Fruit fly (Drosophila melanogaster): ENCODE results near the gene CG17819.

CG17819 gene

DNA sequence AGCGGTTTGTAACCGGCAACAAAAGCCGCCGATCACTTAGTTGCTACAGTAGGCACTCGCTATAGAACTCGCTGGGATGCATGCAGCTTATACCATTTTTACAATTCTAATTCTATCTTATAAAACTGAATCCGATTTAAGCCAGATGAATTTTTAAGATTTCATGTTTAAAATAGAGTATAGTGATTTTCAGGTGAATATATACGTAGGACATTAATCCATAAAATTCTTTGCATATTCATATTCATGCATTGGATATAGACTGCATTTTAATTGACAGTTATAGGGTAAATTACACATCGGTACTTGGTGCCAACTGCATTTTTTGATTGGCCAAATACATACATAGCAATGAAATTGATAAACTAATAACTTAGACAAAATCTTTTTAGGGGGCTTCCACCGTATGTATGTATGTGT, 2.2 kb upstream of the CG17819 start:
- TF ChIP-seq Sin3A (optimal IDR thresholded peaks at IDR 0.05) (no peak), Myc (optimal IDR thresholded peaks at IDR 0.05) (no peak), ttk (optimal IDR thresholded peaks at IDR 0.05) (no peak), psq (optimal IDR thresholded peaks at IDR 0.05) (no peak), insv (optimal IDR thresholded peaks at IDR 0.05) (no peak), h (optimal IDR thresholded peaks at IDR 0.05) (no peak)

DNA sequence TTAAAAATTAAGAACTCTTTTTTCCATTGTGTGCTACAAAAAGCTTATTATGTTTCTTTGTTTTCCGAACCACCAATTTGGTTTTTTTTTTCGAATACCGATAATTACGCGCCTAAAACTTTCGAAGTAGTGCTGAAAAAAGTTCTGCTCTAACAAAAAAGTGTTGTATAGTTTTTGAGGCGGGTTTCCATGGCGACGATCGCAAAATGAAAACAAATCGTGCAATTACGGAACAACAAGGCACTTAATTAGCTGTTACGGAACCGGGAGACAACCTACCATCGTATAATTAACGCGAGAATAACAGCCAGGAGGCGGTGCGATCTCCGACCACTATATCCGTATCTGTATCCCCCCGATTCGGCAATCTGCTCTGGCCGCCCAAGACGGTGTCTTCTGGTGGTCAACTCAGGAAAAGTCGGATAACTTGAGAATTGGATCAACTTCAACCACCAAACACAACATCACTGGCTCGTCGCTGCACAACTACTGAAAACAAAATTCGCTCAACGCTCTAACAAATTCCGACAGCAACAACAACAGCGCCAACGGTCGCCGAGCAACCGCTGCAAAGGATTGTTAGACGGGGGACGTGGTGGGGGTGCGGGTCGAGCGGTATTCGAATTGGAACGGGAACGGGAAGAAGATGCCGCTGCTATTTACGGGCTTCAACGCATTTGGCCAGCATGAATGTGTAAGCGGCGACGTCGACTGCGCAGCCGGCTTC, 1.7 kb upstream of the CG17819 start, which contains the start of the genes CG6678 and dnd:
Gene CG6678, plus strand, starts transcription at position 169 of the 727 bp plus-strand sequence.
Gene dnd, minus strand, starts transcription at position 495 of the 727 bp plus-strand sequence.
- TF ChIP-seq Myc (optimal IDR thresholded peaks at IDR 0.05), result no peak
- no peak for TF ChIP-seq Sin3A (optimal IDR thresholded peaks at IDR 0.05)
- TF ChIP-seq ttk (optimal IDR thresholded peaks at IDR 0.05), result no peak
- TF ChIP-seq h (optimal IDR thresholded peaks at IDR 0.05), result no peak
- TF ChIP-seq insv (optimal IDR thresholded peaks at IDR 0.05), result no peak
- no peak for TF ChIP-seq psq (optimal IDR thresholded peaks at IDR 0.05)

DNA sequence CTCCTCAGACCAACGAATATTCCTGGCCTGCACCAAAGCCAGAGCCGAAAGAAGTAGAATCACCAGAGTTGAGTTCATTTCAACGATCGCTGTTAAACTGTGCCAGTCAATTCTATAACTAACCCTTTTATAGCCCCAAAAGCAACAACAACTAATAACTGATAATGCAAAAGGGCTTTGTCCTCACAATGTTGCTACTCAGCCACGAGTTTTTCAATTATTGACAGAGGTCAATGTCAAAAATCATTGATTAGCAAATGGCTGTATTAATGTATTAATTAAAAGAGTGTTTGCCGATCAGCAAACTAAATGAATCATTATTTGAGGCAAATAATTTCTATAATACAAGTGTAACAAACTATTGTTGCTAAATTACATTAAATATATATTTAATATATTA, 996 bp downstream of the CG17819 start, which contains the start of gene fit:
Gene fit, minus strand, starts transcription at position 101 of the 400 bp plus-strand sequence.
- TF ChIP-seq ttk (optimal IDR thresholded peaks at IDR 0.05) (no peak), psq (optimal IDR thresholded peaks at IDR 0.05) (no peak), Sin3A (optimal IDR thresholded peaks at IDR 0.05) (no peak), Myc (optimal IDR thresholded peaks at IDR 0.05) (no peak), h (optimal IDR thresholded peaks at IDR 0.05) (no peak), insv (optimal IDR thresholded peaks at IDR 0.05) (no peak)

dm6 chr3R:21880510-21880909, 4.8 kb downstream of the CG17819 start, which contains the start of gene CG31465:
Gene CG31465, plus strand, starts transcription at chr3R:21880810.
- no peak for TF ChIP-seq Myc (optimal IDR thresholded peaks at IDR 0.05)
- TF ChIP-seq Sin3A (optimal IDR thresholded peaks at IDR 0.05), result no peak
- no peak for TF ChIP-seq ttk (optimal IDR thresholded peaks at IDR 0.05)
- no peak for TF ChIP-seq insv (optimal IDR thresholded peaks at IDR 0.05)
- no peak for TF ChIP-seq h (optimal IDR thresholded peaks at IDR 0.05)
- TF ChIP-seq psq (optimal IDR thresholded peaks at IDR 0.05), result no peak

dm6 chr3R:21878473-21878872, 6.9 kb downstream of the CG17819 start, which contains the start of gene CG34148:
Gene CG34148, minus strand, starts transcription at chr3R:21878686.
- no peak for TF ChIP-seq insv (optimal IDR thresholded peaks at IDR 0.05)
- TF ChIP-seq h (optimal IDR thresholded peaks at IDR 0.05), result no peak
- TF ChIP-seq ttk (optimal IDR thresholded peaks at IDR 0.05), result no peak
- no peak for TF ChIP-seq Sin3A (optimal IDR thresholded peaks at IDR 0.05)
- no peak for TF ChIP-seq Myc (optimal IDR thresholded peaks at IDR 0.05)
- TF ChIP-seq psq (optimal IDR thresholded peaks at IDR 0.05), result no peak

DNA sequence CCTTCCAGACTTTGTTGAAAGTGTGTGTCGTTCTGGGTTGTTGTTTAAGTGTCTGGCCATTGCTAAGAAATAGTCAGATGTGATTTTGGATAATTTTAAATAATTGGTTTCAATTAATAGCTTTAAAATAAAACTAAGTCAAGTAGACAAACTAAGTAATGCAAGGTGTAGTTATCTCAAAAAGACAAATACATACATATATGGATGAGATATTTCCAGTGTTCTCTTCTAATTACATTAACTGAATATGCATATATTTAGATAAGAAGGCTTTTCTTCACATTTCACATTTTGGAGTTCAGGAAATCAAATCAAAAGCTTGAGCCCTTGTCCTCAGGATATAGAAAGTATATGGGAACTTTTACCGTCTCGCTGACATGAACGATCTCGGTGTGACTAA, 7.7 kb downstream of the CG17819 start, which contains the start of gene P5CDh2:
Gene P5CDh2, plus strand, starts transcription at position 301 of the 400 bp plus-strand sequence.
- no peak for TF ChIP-seq psq (optimal IDR thresholded peaks at IDR 0.05)
- TF ChIP-seq h (optimal IDR thresholded peaks at IDR 0.05), result no peak
- TF ChIP-seq Sin3A (optimal IDR thresholded peaks at IDR 0.05), result no peak
- no peak for TF ChIP-seq ttk (optimal IDR thresholded peaks at IDR 0.05)
- no peak for TF ChIP-seq insv (optimal IDR thresholded peaks at IDR 0.05)
- TF ChIP-seq Myc (optimal IDR thresholded peaks at IDR 0.05), result no peak

dm6 chr3R:21874982-21875466, 10.3 kb downstream of the CG17819 start, which contains the start of gene CG6656:
Gene CG6656, plus strand, starts transcription at chr3R:21875293.
- TF ChIP-seq psq (optimal IDR thresholded peaks at IDR 0.05), result no peak
- TF ChIP-seq insv (optimal IDR thresholded peaks at IDR 0.05), result no peak
- no peak for TF ChIP-seq ttk (optimal IDR thresholded peaks at IDR 0.05)
- TF ChIP-seq h (optimal IDR thresholded peaks at IDR 0.05), result no peak
- TF ChIP-seq Myc (optimal IDR thresholded peaks at IDR 0.05), result no peak
- no peak for TF ChIP-seq Sin3A (optimal IDR thresholded peaks at IDR 0.05)

dm6 chr3R:21873439-21873838, 11.9 kb downstream of the CG17819 start, which contains the start of gene CG31178:
Gene CG31178, plus strand, starts transcription at chr3R:21873739.
- TF ChIP-seq Sin3A (optimal IDR thresholded peaks at IDR 0.05) (no peak), Myc (optimal IDR thresholded peaks at IDR 0.05) (no peak), psq (optimal IDR thresholded peaks at IDR 0.05) (no peak), ttk (optimal IDR thresholded peaks at IDR 0.05) (no peak), insv (optimal IDR thresholded peaks at IDR 0.05) (no peak), h (optimal IDR thresholded peaks at IDR 0.05) (no peak)

DNA sequence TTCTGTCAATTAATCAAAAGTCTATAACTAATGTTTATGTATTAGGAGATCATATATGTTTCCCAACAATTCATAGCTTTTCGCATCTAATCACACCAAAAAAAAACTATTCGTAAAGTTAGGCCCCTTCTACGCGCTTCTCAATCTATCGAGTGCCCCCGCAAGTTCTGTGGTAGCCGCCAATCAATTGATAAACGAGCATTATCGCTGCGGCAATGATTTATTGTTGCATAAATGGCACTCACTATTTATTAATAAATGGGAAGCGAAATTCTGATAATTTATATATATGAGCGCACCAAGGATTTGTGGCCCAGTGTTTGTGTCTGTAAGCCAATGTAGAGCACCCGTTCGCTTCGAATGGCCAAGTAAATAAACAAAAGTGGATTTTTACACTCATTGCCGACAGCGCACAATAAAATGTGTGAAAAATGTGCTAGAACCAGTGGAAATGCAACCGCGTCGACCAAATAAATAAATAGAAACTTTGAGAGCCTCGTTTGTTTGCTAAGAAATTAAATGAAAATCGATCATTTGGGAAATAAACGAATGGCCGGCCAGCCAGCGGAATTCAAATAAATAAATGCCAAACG, 13.9 kb downstream of the CG17819 start:
- TF ChIP-seq ttk (optimal IDR thresholded peaks at IDR 0.05), result no peak
- no peak for TF ChIP-seq Myc (optimal IDR thresholded peaks at IDR 0.05)
- TF ChIP-seq h (optimal IDR thresholded peaks at IDR 0.05), result no peak
- no peak for TF ChIP-seq Sin3A (optimal IDR thresholded peaks at IDR 0.05)
- TF ChIP-seq insv (optimal IDR thresholded peaks at IDR 0.05), result no peak
- TF ChIP-seq psq (optimal IDR thresholded peaks at IDR 0.05), result no peak

dm6 chr3R:21870158-21870971, 15.0 kb downstream of the CG17819 start, which contains the start of gene CG31431:
Gene CG31431, plus strand, starts transcription at chr3R:21870681.
- TF ChIP-seq insv (optimal IDR thresholded peaks at IDR 0.05) (no peak), Sin3A (optimal IDR thresholded peaks at IDR 0.05) (no peak), Myc (optimal IDR thresholded peaks at IDR 0.05) (no peak), ttk (optimal IDR thresholded peaks at IDR 0.05) (no peak), h (optimal IDR thresholded peaks at IDR 0.05) (no peak), psq (optimal IDR thresholded peaks at IDR 0.05) (no peak)

DNA sequence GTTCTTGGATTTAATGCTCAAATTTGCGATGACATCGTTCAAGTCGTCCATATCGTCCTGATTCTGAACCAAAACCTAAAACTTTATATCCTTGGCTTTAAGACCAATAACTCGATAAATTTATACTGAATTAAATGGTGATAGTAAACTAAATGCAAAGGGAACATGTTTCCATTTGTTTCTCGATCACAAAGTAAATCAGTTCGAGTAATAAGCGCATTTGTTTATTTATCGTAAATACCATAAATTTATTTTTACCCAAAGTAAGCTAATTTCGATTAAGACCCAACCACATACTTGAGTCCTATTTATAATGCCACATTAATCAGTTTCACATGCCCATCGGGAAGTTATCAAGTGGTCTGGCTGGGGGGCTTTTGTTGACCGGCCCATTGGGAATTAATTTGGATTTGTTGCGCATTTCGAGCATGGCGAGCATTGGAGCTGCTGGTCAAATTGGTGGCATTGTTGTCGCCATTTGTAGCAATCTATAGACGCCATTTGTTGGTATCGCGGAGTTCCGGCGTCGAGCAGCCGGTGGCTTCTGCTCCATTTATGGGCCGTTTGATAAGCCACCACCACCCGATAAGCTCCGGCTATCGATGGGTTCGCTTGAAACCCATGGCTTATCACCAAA, 15.8 kb downstream of the CG17819 start, which contains the start of gene CG31174:
Gene CG31174, minus strand, starts transcription at position 51 of the 637 bp plus-strand sequence.
- TF ChIP-seq Sin3A (optimal IDR thresholded peaks at IDR 0.05), result no peak
- no peak for TF ChIP-seq h (optimal IDR thresholded peaks at IDR 0.05)
- TF ChIP-seq insv (optimal IDR thresholded peaks at IDR 0.05), result no peak
- no peak for TF ChIP-seq ttk (optimal IDR thresholded peaks at IDR 0.05)
- TF ChIP-seq psq (optimal IDR thresholded peaks at IDR 0.05), result no peak
- no peak for TF ChIP-seq Myc (optimal IDR thresholded peaks at IDR 0.05)
